ENCODE assay signal across 5 fruit fly cellular contexts in genomic region chrX:6097578-6097977, dm6.
A peak's percentile ranks its signal among the peaks of the same experiment; 100 is the strongest.
TF ChIP-seq lines count a peak whose summit lies in the region.

No protein-coding gene starts in this region.

- no peak for TF ChIP-seq CTCF in whole organism, embryonic (GFP tag; optimal IDR thresholded peaks at IDR 0.05; lab: Kevin White, UChicago)

TF ChIP-seq in whole organism, adult, 20 proteins besides CTCF, POLR2A, EP300 and RAD21:
- no peak for TF ChIP-seq CG7045 (GFP tag; optimal IDR thresholded peaks at IDR 0.05; lab: Kevin White, UChicago)
- TF ChIP-seq Clk (GFP tag; optimal IDR thresholded peaks at IDR 0.05; lab: Kevin White, UChicago): no peak
- TF ChIP-seq CG14711 (tag; optimal IDR thresholded peaks at IDR 0.05; lab: Kevin White, UChicago): peak; percentile 36
- TF ChIP-seq Hr96 (GFP tag; optimal IDR thresholded peaks at IDR 0.05; lab: Kevin White, UChicago): peak; percentile 67
- TF ChIP-seq CG11617 (GFP tag; optimal IDR thresholded peaks at IDR 0.05; lab: Kevin White, UChicago): peak; percentile 34
- peak; percentile 43 for TF ChIP-seq CG7101 (tag; optimal IDR thresholded peaks at IDR 0.05; lab: Kevin White, UChicago)
- TF ChIP-seq cic (GFP tag; optimal IDR thresholded peaks at IDR 0.05; lab: Kevin White, UChicago): no peak
- no peak for TF ChIP-seq kay (GFP tag; lab: Kevin White, UChicago; ENCODE audit: borderline replicate concordance)
TF ChIP-seq in whole organism, adult: peak in this region for 4.

TF ChIP-seq in whole organism, embryonic, 481 proteins besides CTCF, POLR2A, EP300 and RAD21 (continues in another document):
- peak; percentile 66 for TF ChIP-seq seq (GFP tag; IDR thresholded peaks at IDR 0.05; lab: Robert Waterston, UW)
- peak; percentile 73 for TF ChIP-seq CG1233 (GFP tag; optimal IDR thresholded peaks at IDR 0.05; lab: Kevin White, UChicago)
- TF ChIP-seq CG13287 (GFP tag; IDR thresholded peaks at IDR 0.05; lab: Robert Waterston, UW; ENCODE audit: partially characterized antibody): peak; percentile 16; the same call in 1 of the 2 replicates
- TF ChIP-seq CG18599 (GFP tag; optimal IDR thresholded peaks at IDR 0.05; lab: Kevin White, UChicago): peak; percentile 91
- peak; percentile 17 for TF ChIP-seq exex (tag; optimal IDR thresholded peaks at IDR 0.05; lab: Kevin White, UChicago)
- peak; percentile 29 for TF ChIP-seq CG6854 (GFP tag; optimal IDR thresholded peaks at IDR 0.05; lab: Kevin White, UChicago)
- peak; percentile 61 for TF ChIP-seq scrt (GFP tag; optimal IDR thresholded peaks at IDR 0.05; lab: Kevin White, UChicago)
- TF ChIP-seq row (GFP tag; IDR thresholded peaks at IDR 0.05; lab: Robert Waterston, UW): peak; percentile 91
- TF ChIP-seq Rfx (GFP tag; IDR thresholded peaks at IDR 0.05; lab: Robert Waterston, UW): peak; percentile 91
- peak; percentile 74 for TF ChIP-seq CG6254 (GFP tag; optimal IDR thresholded peaks at IDR 0.05; lab: Kevin White, UChicago)
- peak; percentile 67 for TF ChIP-seq nau (GFP tag; optimal IDR thresholded peaks at IDR 0.05; lab: Kevin White, UChicago)
- peak; percentile 44 for TF ChIP-seq CrebB (tag; optimal IDR thresholded peaks at IDR 0.05; lab: Kevin White, UChicago)
- TF ChIP-seq CG10979 (tag; optimal IDR thresholded peaks at IDR 0.05; lab: Kevin White, UChicago): peak; percentile 76
- TF ChIP-seq CG11398 (GFP tag; optimal IDR thresholded peaks at IDR 0.05; lab: Kevin White, UChicago): peak; percentile 66
- no peak for TF ChIP-seq h (optimal IDR thresholded peaks at IDR 0.05; lab: Kevin White, UChicago)
- no peak for TF ChIP-seq stwl (tag; optimal IDR thresholded peaks at IDR 0.05; lab: Kevin White, UChicago)
- TF ChIP-seq CG1024 (GFP tag; IDR thresholded peaks at IDR 0.05; lab: Robert Waterston, UW): peak; percentile 72
- TF ChIP-seq CG9876 (GFP tag; optimal IDR thresholded peaks at IDR 0.05; lab: Kevin White, UChicago): peak; percentile 57
- TF ChIP-seq da (GFP tag; optimal IDR thresholded peaks at IDR 0.05; lab: Kevin White, UChicago): no peak
- TF ChIP-seq CG13894 (tag; optimal IDR thresholded peaks at IDR 0.05; lab: Kevin White, UChicago): peak; percentile 38
- peak; percentile 71 for TF ChIP-seq klu (GFP tag; IDR thresholded peaks at IDR 0.05; lab: Robert Waterston, UW)

TF ChIP-seq in whole organism, prepupa, 60 proteins besides CTCF, POLR2A, EP300 and RAD21 (continues in another document):
- TF ChIP-seq achi (GFP tag; optimal IDR thresholded peaks at IDR 0.05; lab: Kevin White, UChicago) (peak; percentile 64), CG6808 (GFP tag; optimal IDR thresholded peaks at IDR 0.05; lab: Kevin White, UChicago) (peak; percentile 16), Hr4 (GFP tag; optimal IDR thresholded peaks at IDR 0.05; lab: Kevin White, UChicago) (peak; percentile 47), acj6 (GFP tag; optimal IDR thresholded peaks at IDR 0.05; lab: Kevin White, UChicago) (peak; percentile 64), Sox14 (GFP tag; optimal IDR thresholded peaks at IDR 0.05; lab: Kevin White, UChicago) (peak; percentile 72), Eip75B (GFP tag; optimal IDR thresholded peaks at IDR 0.05; lab: Kevin White, UChicago) (peak; percentile 58), CG15336 (GFP tag; IDR thresholded peaks at IDR 0.05; lab: Robert Waterston, UW) (peak; percentile 53; the same call in 1 of the 2 replicates), CG8119 (GFP tag; IDR thresholded peaks at IDR 0.05; lab: Robert Waterston, UW) (peak; percentile 57; the same call in 2 of the 3 replicates), CG6163 (GFP tag; IDR thresholded peaks at IDR 0.05; lab: Robert Waterston, UW) (peak; percentile 78), OdsH (GFP tag; optimal IDR thresholded peaks at IDR 0.05; lab: Kevin White, UChicago) (peak; percentile 70), CG8632 (GFP tag; optimal IDR thresholded peaks at IDR 0.05; lab: Kevin White, UChicago) (peak; percentile 48), CG31627 (GFP tag; optimal IDR thresholded peaks at IDR 0.05; lab: Kevin White, UChicago) (peak; percentile 70), pdm3 (GFP tag; optimal IDR thresholded peaks at IDR 0.05; lab: Kevin White, UChicago) (peak; percentile 68), CG11762 (GFP tag; optimal IDR thresholded peaks at IDR 0.05; lab: Kevin White, UChicago; ENCODE audit: insufficient read depth) (peak; percentile 9), ss (GFP tag; optimal IDR thresholded peaks at IDR 0.05; lab: Kevin White, UChicago) (peak in 1 of 2 experiments; percentile 25), CG4318 (GFP tag; optimal IDR thresholded peaks at IDR 0.05; lab: Kevin White, UChicago) (peak; percentile 11), Ets21C (GFP tag; optimal IDR thresholded peaks at IDR 0.05; lab: Kevin White, UChicago) (peak; percentile 68), eg (GFP tag; IDR thresholded peaks at IDR 0.05; lab: Robert Waterston, UW) (peak; percentile 78), Ets96B (tag; optimal IDR thresholded peaks at IDR 0.05; lab: Kevin White, UChicago) (peak; percentile 49), dsx (GFP tag; optimal IDR thresholded peaks at IDR 0.05; lab: Kevin White, UChicago; ENCODE audit: poor library complexity, severe bottlenecking) (peak; percentile 43)

TF ChIP-seq in whole organism, pupa, 21 proteins besides CTCF, POLR2A, EP300 and RAD21:
- TF ChIP-seq CG34367 (tag; optimal IDR thresholded peaks at IDR 0.05; lab: Kevin White, UChicago): peak; percentile 26
- TF ChIP-seq Pif1B (GFP tag; optimal IDR thresholded peaks at IDR 0.05; lab: Kevin White, UChicago): peak; percentile 39
- TF ChIP-seq rn (GFP tag; IDR thresholded peaks at IDR 0.05; lab: Robert Waterston, UW): 0 out of 2 replicates have a peak, but pooled peaks have one; percentile 3
- TF ChIP-seq fd96Ca (GFP tag; IDR thresholded peaks at IDR 0.05; lab: Robert Waterston, UW): peak; percentile 74; the same call in 2 of the 3 replicates
- TF ChIP-seq CG9948 (tag; optimal IDR thresholded peaks at IDR 0.05; lab: Kevin White, UChicago): peak; percentile 51
- no peak for TF ChIP-seq CG32121 (GFP tag; IDR thresholded peaks at IDR 0.05; lab: Robert Waterston, UW)
- TF ChIP-seq CG4496 (GFP tag; IDR thresholded peaks at IDR 0.05; lab: Robert Waterston, UW): no peak; the same call in 2 of the 3 replicates
- no peak for TF ChIP-seq CG10348 (GFP tag; IDR thresholded peaks at IDR 0.05; lab: Robert Waterston, UW)
- TF ChIP-seq D1 (tag; optimal IDR thresholded peaks at IDR 0.05; lab: Kevin White, UChicago): no peak
- TF ChIP-seq CG15710 (tag; optimal IDR thresholded peaks at IDR 0.05; lab: Kevin White, UChicago): peak; percentile 47
- peak; percentile 51 for TF ChIP-seq CG14655 (GFP tag; optimal IDR thresholded peaks at IDR 0.05; lab: Kevin White, UChicago)
- TF ChIP-seq Pif1A (GFP tag; optimal IDR thresholded peaks at IDR 0.05; lab: Kevin White, UChicago): peak; percentile 58
- TF ChIP-seq CG17806 (tag; optimal IDR thresholded peaks at IDR 0.05; lab: Kevin White, UChicago): no peak
- TF ChIP-seq gl (tag; optimal IDR thresholded peaks at IDR 0.05; lab: Kevin White, UChicago): no peak
- TF ChIP-seq CG13204 (GFP tag; optimal IDR thresholded peaks at IDR 0.05; lab: Kevin White, UChicago): no peak
- TF ChIP-seq Snoo (tag; optimal IDR thresholded peaks at IDR 0.05; lab: Kevin White, UChicago): no peak
- peak; percentile 47 for TF ChIP-seq Ets98B (GFP tag; IDR thresholded peaks at IDR 0.05; lab: Robert Waterston, UW)
- TF ChIP-seq CG8301 (tag; optimal IDR thresholded peaks at IDR 0.05; lab: Kevin White, UChicago): no peak
- peak; percentile 62 for TF ChIP-seq CG8159 (tag; optimal IDR thresholded peaks at IDR 0.05; lab: Kevin White, UChicago)
- 0 out of 2 replicates have a peak, but pooled peaks have one; percentile 42 for TF ChIP-seq CG12605 (GFP tag; IDR thresholded peaks at IDR 0.05; lab: Robert Waterston, UW)
- TF ChIP-seq EcR (GFP tag; optimal IDR thresholded peaks at IDR 0.05; lab: Kevin White, UChicago): no peak

TF ChIP-seq in whole organism, wandering third instar larva, 38 proteins besides CTCF, POLR2A, EP300 and RAD21 (continues in another document):
- TF ChIP-seq sv (GFP tag; optimal IDR thresholded peaks at IDR 0.05; lab: Kevin White, UChicago) (peak; percentile 54), fru (GFP tag; optimal IDR thresholded peaks at IDR 0.05; lab: Kevin White, UChicago) (peak; percentile 82), psq (GFP tag; optimal IDR thresholded peaks at IDR 0.05; lab: Kevin White, UChicago) (peak; percentile 49), ey (GFP tag; optimal IDR thresholded peaks at IDR 0.05; lab: Kevin White, UChicago) (peak; percentile 77), rgr (GFP tag; optimal IDR thresholded peaks at IDR 0.05; lab: Kevin White, UChicago) (peak; percentile 70), pan (optimal IDR thresholded peaks at IDR 0.05; lab: Kevin White, UChicago) (no peak), Mio (GFP tag; optimal IDR thresholded peaks at IDR 0.05; lab: Kevin White, UChicago) (no peak), dmrt93B (GFP tag; optimal IDR thresholded peaks at IDR 0.05; lab: Kevin White, UChicago) (peak; percentile 55), dsf (GFP tag; optimal IDR thresholded peaks at IDR 0.05; lab: Kevin White, UChicago; ENCODE audit: borderline replicate concordance) (no peak), brk (GFP tag; optimal IDR thresholded peaks at IDR 0.05; lab: Kevin White, UChicago) (no peak), Myc (optimal IDR thresholded peaks at IDR 0.05; lab: Kevin White, UChicago) (no peak), foxo (GFP tag; optimal IDR thresholded peaks at IDR 0.05; lab: Kevin White, UChicago) (peak; percentile 40 to 84), h (GFP tag; optimal IDR thresholded peaks at IDR 0.05; lab: Kevin White, UChicago) (peak; percentile 83), GATAd (GFP tag; optimal IDR thresholded peaks at IDR 0.05; lab: Kevin White, UChicago) (no peak), woc (GFP tag; optimal IDR thresholded peaks at IDR 0.05; lab: Kevin White, UChicago) (peak; percentile 47), N (GFP tag; optimal IDR thresholded peaks at IDR 0.05; lab: Kevin White, UChicago) (no peak), HLH106 (tag; optimal IDR thresholded peaks at IDR 0.05; lab: Kevin White, UChicago) (peak; percentile 62), br (GFP tag; optimal IDR thresholded peaks at IDR 0.05; lab: Kevin White, UChicago) (peak; percentile 53), Hr78 (GFP tag; optimal IDR thresholded peaks at IDR 0.05; lab: Kevin White, UChicago) (no peak), Hnf4 (GFP tag; optimal IDR thresholded peaks at IDR 0.05; lab: Kevin White, UChicago) (peak; percentile 53), tai (GFP tag; optimal IDR thresholded peaks at IDR 0.05; lab: Kevin White, UChicago) (peak; percentile 45), Dif (GFP tag; optimal IDR thresholded peaks at IDR 0.05; lab: Kevin White, UChicago; ENCODE audit: partially characterized antibody) (no peak), usp (GFP tag; optimal IDR thresholded peaks at IDR 0.05; lab: Kevin White, UChicago) (no peak), Hr83 (GFP tag; optimal IDR thresholded peaks at IDR 0.05; lab: Kevin White, UChicago; ENCODE audit: poor library complexity, severe bottlenecking) (no peak), jim (GFP tag; optimal IDR thresholded peaks at IDR 0.05; lab: Kevin White, UChicago) (no peak), Dfd (GFP tag; optimal IDR thresholded peaks at IDR 0.05; lab: Kevin White, UChicago) (no peak), dl (GFP tag; optimal IDR thresholded peaks at IDR 0.05; lab: Kevin White, UChicago; ENCODE audit: insufficient read depth in 1 of 2, partially characterized antibody in 2 of 2) (no peak)
